Worm (Caenorhabditis elegans) whole organism, young adult: ENCODE results near the gene T24H10.5.

ENCODE experiments used
- F49E8.2 ChIP-seq: sonication (generic microtip); optimal IDR thresholded peaks from 3 replicates; lab custom pipeline; 2017; ENCODE audit warnings: missing genetic modification characterization, mild to moderate bottlenecking, missing compliant biosample characterization, antibody characterized with exemption, moderate library complexity; ENCODE audit not compliant: insufficient read depth
- ama-1 ChIP-seq, 3 experiments: fragments of 150-350 bp in 1 of 3; sonication (generic microtip) in 2 of 3; optimal IDR thresholded peaks; 2 replicates each; lab custom pipeline; 2014 to 2018; ENCODE audit warnings: missing biosample characterization in 2 of 3, missing genetic modification characterization in 2 of 3, missing genetic modification reagents in 2 of 3
- attf-5 ChIP-seq: fragments of 200-800 bp; sonication (Bioruptor generic); optimal IDR thresholded peaks from 2 replicates; lab custom pipeline; 2018; ENCODE audit warnings: mild to moderate bottlenecking, missing genetic modification characterization, missing compliant biosample characterization
- die-1 ChIP-seq: sonication (generic microtip); optimal IDR thresholded peaks from 2 replicates; lab custom pipeline; 2016; ENCODE audit warnings: missing genotype, mild to moderate bottlenecking, missing genetic modification characterization, missing compliant biosample characterization
- egl-44 ChIP-seq: fragments of 200-800 bp; sonication (Bioruptor generic); IDR thresholded peaks from 2 replicates; pipeline ENCODE4 v1.3.6; 2022; ENCODE audit warnings: missing genetic modification reagents, missing genetic modification characterization, missing compliant biosample characterization
- let-607 ChIP-seq, 2 experiments: fragments of 200-800 bp in 1 of 2; sonication (Bioruptor generic) in 1 of 2; sonication (generic microtip) in 1 of 2; optimal IDR thresholded peaks; 2 replicates each; lab custom pipeline; 2016 to 2018; ENCODE audit warnings: mild to moderate bottlenecking in 2 of 2, missing compliant biosample characterization in 2 of 2, missing genetic modification characterization in 2 of 2, moderate library complexity in 2 of 2, missing genotype in 1 of 2
- mcd-1 ChIP-seq: fragments of 200-800 bp; sonication (Bioruptor generic); IDR thresholded peaks from 2 replicates; pipeline ENCODE4 v1.3.6; 2022; ENCODE audit warnings: missing genetic modification reagents, missing genetic modification characterization, missing compliant biosample characterization
- nhr-90 ChIP-seq: sonication (generic microtip); optimal IDR thresholded peaks from 2 replicates; lab custom pipeline; 2016; ENCODE audit warnings: missing genotype, mild to moderate bottlenecking, missing genetic modification characterization, missing compliant biosample characterization
- pha-4 ChIP-seq: fragments of 150-350 bp; sonication (generic microtip); optimal IDR thresholded peaks from 2 replicates; lab custom pipeline; 2014; ENCODE audit warnings: missing biosample characterization, missing genetic modification reagents, missing genetic modification characterization
- rcor-1 ChIP-seq: fragments of 200-800 bp; sonication (Bioruptor generic); IDR thresholded peaks from 2 replicates; pipeline ENCODE4 v1.3.6; 2022; ENCODE audit warnings: missing genetic modification reagents, missing genetic modification characterization, missing compliant biosample characterization
- rpc-1 ChIP-seq, 2 experiments: fragments of 150-350 bp in 1 of 2; sonication (generic microtip) in 1 of 2; optimal IDR thresholded peaks; 2 replicates each; lab custom pipeline; 2014 to 2018; ENCODE audit warnings: missing biosample characterization in 1 of 2, missing genetic modification characterization in 1 of 2, missing genetic modification reagents in 1 of 2, missing genotype in 1 of 2
- unc-62 ChIP-seq: fragments of 150-350 bp; optimal IDR thresholded peaks from 2 replicates; lab custom pipeline; 2014; ENCODE audit warnings: missing biosample characterization, missing genetic modification reagents, missing genetic modification characterization

ce11 chrII:9059010-9059409 is 41.9 kb upstream of the T24H10.5 start:
- TF ChIP-seq attf-5 (GFP tag; lab: Kevin White, UChicago) (no peak), unc-62 (no peak), let-607 (tag; optimal IDR thresholded peaks at IDR 0.05; lab: Kevin White, UChicago) (no peak), rpc-1 (optimal IDR thresholded peaks at IDR 0.05; lab: Kevin White, UChicago) (no peak), rpc-1 (tag; optimal IDR thresholded peaks at IDR 0.05; lab: Kevin White, UChicago) (no peak), rcor-1 (no peak), egl-44 (GFP tag; lab: Robert Waterston, UW) (no peak), nhr-90 (tag; lab: Kevin White, UChicago) (no peak), pha-4 (no peak), die-1 (tag; lab: Kevin White, UChicago) (no peak), mcd-1 (GFP tag; lab: Robert Waterston, UW) (no peak), ama-1 (optimal IDR thresholded peaks at IDR 0.05; lab: Kevin White, UChicago) (no peak), ama-1 (GFP tag; optimal IDR thresholded peaks at IDR 0.05; lab: Kevin White, UChicago) (no peak), F49E8.2 (no peak)
